Worm (Caenorhabditis elegans): ENCODE results near the gene Y52D5A.2.
"Not testable (repeated sequence)": the region's sequence is repeated elsewhere in the genome, so short reads cannot be mapped to it uniquely, and the experiment has no call there.

The Y52D5A.2 gene

DNA sequence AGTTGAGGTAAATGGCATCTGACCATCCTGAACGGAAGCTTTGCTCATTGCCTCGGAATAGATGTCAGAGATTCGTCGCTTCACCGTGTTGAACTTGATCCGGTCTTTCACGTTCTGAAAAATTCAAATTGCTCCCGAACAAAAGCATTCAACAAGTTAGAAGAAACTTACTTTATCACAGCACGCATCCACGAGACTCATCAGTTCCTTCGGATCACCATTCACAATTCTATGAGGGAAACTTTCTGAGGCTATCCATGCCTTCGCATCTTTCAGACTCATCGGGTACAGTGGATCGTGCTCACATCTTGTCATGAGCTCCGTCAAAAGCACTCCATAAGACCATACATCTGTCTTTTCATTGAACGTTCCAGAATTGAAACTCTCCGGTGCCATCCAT is 1.5 kb downstream of the Y52D5A.2 start:
- TF ChIP-seq T26A5.8 (tag; optimal IDR thresholded peaks at IDR 0.05) = no peak
- no peak for TF ChIP-seq madf-8 (GFP tag; conservative IDR thresholded peaks at IDR 0.05)
- no peak for TF ChIP-seq tbp1 (GFP tag; optimal IDR thresholded peaks at IDR 0.05)
- no peak for TF ChIP-seq F37B4.10 (GFP tag; IDR thresholded peaks at IDR 0.05)
- no peak for TF ChIP-seq nfya-2 (GFP tag; IDR thresholded peaks at IDR 0.05)
- no peak for TF ChIP-seq lsl-1 (GFP tag; optimal IDR thresholded peaks at IDR 0.05)
- TF ChIP-seq rpc-1 (optimal IDR thresholded peaks at IDR 0.05) = no peak
- TF ChIP-seq rpc-1 (tag; optimal IDR thresholded peaks at IDR 0.05) = no peak
- no peak for TF ChIP-seq sptf-2 (GFP tag; optimal IDR thresholded peaks at IDR 0.05)
- no peak for TF ChIP-seq ama-1 (optimal IDR thresholded peaks at IDR 0.05)
- no peak for TF ChIP-seq ama-1 (GFP tag; optimal IDR thresholded peaks at IDR 0.05)

DNA sequence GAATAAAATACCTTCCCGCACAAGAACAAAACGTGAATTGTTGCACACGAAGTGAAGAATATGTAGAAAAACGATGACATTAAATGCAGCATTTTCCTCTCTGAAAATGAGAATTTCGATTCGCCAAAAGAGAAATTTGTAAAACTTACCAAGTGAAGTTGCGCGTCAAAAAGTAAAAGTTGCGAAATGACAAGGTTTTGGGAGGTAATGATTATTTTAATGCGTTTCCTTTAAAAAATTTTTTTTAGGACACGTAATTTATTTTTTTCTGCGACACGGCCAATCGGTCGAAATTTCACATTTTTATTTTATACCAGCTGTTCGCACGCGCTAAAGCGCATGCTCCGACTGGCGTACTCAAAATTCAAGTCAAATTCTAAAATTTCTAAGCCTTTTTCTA is 8.3 kb downstream of the Y52D5A.2 start, which contains the start of gene Y4C6A.3:
Gene Y4C6A.3 (minus strand): TSS at position 101 of the 400 bp plus-strand sequence.
- not testable (repeated sequence) for TF ChIP-seq egl-18 (GFP tag; IDR thresholded peaks at IDR 0.05); lin-35 (GFP tag; optimal IDR thresholded peaks at IDR 0.05); ZK185.1 (tag; optimal IDR thresholded peaks at IDR 0.05; ENCODE audit: poor library complexity, severe bottlenecking)

ce11 chrIV:5452667-5453066 is 11.6 kb downstream of the Y52D5A.2 start, which contains the start of gene Y4C6A.4:
Y4C6A.4 (plus strand) TSS chrIV:5452967.
- no peak for TF ChIP-seq hmg-20 (GFP tag; IDR thresholded peaks at IDR 0.05)
- TF ChIP-seq lir-1 (GFP tag; conservative IDR thresholded peaks at IDR 0.05) = no peak
- no peak for TF ChIP-seq efl-1 (GFP tag; optimal IDR thresholded peaks at IDR 0.05)
- TF ChIP-seq aptf-3 (GFP tag; IDR thresholded peaks at IDR 0.05) = no peak
- no peak for TF ChIP-seq somi-1 (GFP tag; optimal IDR thresholded peaks at IDR 0.05)
- TF ChIP-seq F22D6.2 (tag; optimal IDR thresholded peaks at IDR 0.05) = no peak
- TF ChIP-seq lsy-27 (tag; optimal IDR thresholded peaks at IDR 0.05; ENCODE audit: borderline replicate concordance, insufficient read depth) = no peak
- no peak for TF ChIP-seq rcor-1 (GFP tag; IDR thresholded peaks at IDR 0.05)
- TF ChIP-seq akir-1 (GFP tag; optimal IDR thresholded peaks at IDR 0.05) = no peak
- no peak for TF ChIP-seq tbx-9 (tag; optimal IDR thresholded peaks at IDR 0.05; ENCODE audit: borderline replicate concordance)
- no peak for TF ChIP-seq gei-17 (GFP tag; optimal IDR thresholded peaks at IDR 0.05)
- TF ChIP-seq bed-2 (GFP tag; IDR thresholded peaks at IDR 0.05) = no peak
- no peak for TF ChIP-seq snpc-4 (GFP tag; optimal IDR thresholded peaks at IDR 0.05)
- no peak for TF ChIP-seq snpc-4 (tag; optimal IDR thresholded peaks at IDR 0.05)
- no peak for TF ChIP-seq tlf-1 (GFP tag; optimal IDR thresholded peaks at IDR 0.05)
- no peak for TF ChIP-seq lsl-1 (GFP tag; optimal IDR thresholded peaks at IDR 0.05)
- TF ChIP-seq lag-1 (GFP tag; IDR thresholded peaks at IDR 0.05) = no peak

ce11 chrIV:5438705-5439104 is 25.6 kb downstream of the Y52D5A.2 start, which contains the start of gene mgl-3:
mgl-3 (plus strand) TSS chrIV:5439005.
- TF ChIP-seq efl-1 (GFP tag; optimal IDR thresholded peaks at IDR 0.05) = no peak

- TF ChIP-seq mxl-1 (tag; optimal IDR thresholded peaks at IDR 0.05) (no peak), lin-35 (GFP tag; optimal IDR thresholded peaks at IDR 0.05) (no peak), B0336.3 (GFP tag; IDR thresholded peaks at IDR 0.05) (no peak), unc-130 (GFP tag; optimal IDR thresholded peaks at IDR 0.05) (no peak), F10E7.11 (tag; optimal IDR thresholded peaks at IDR 0.05) (no peak), F22D6.2 (tag; optimal IDR thresholded peaks at IDR 0.05) (no peak), F39B2.1 (GFP tag; IDR thresholded peaks at IDR 0.05) (no peak), pbrm-1 (GFP tag; IDR thresholded peaks at IDR 0.05) (no peak), mcd-1 (GFP tag; IDR thresholded peaks at IDR 0.05) (no peak), nfya-2 (GFP tag; IDR thresholded peaks at IDR 0.05) (no peak), dpl-1 (GFP tag; optimal IDR thresholded peaks at IDR 0.05) (no peak)
Observed at ce11 chrIV:5419122-5419521, 45.2 kb downstream of the Y52D5A.2 start, which contains the start of gene ehn-3. ehn-3 (minus strand) TSS chrIV:5419222.

Measured in whole organism, young adult.